Worm (Caenorhabditis elegans) whole organism, midembryonic: ENCODE data around the gene chw-1.

ENCODE experiments used
- T22C8.4 ChIP-seq: fragments of 200-800 bp; sonication (Bioruptor generic); IDR thresholded peaks from 2 replicates; pipeline ENCODE4 v1.3.6; 2022; ENCODE audit warnings: missing genetic modification characterization, missing compliant biosample characterization
- cog-1 ChIP-seq: sonication (generic microtip); optimal IDR thresholded peaks from 2 replicates; lab custom pipeline; 2016; ENCODE audit warnings: missing genetic modification characterization, missing compliant biosample characterization
- flt-1 ChIP-seq: fragments of 200-800 bp; sonication (Bioruptor generic); IDR thresholded peaks from 2 replicates; pipeline ENCODE4 v1.3.6; 2022; ENCODE audit warnings: missing genetic modification characterization, missing compliant biosample characterization
- klf-2 ChIP-seq: fragments of 200-800 bp; sonication (Bioruptor generic); conservative IDR thresholded peaks from 2 replicates; pipeline ENCODE4 v1.3.6; 2022; ENCODE audit warnings: missing genetic modification reagents, missing genetic modification characterization, missing compliant biosample characterization
- ref-1 ChIP-seq: fragments of 200-800 bp; sonication (Bioruptor generic); conservative IDR thresholded peaks from 2 replicates; pipeline ENCODE4 v1.3.6; 2022; ENCODE audit warnings: missing genetic modification reagents, missing genetic modification characterization, missing compliant biosample characterization
- tab-1 ChIP-seq: fragments of 200-800 bp; sonication (Bioruptor generic); IDR thresholded peaks from 2 replicates; pipeline ENCODE4 v1.3.6; 2022; ENCODE audit warnings: missing genetic modification characterization, missing compliant biosample characterization
- ztf-23 ChIP-seq: fragments of 200-800 bp; sonication (Bioruptor generic); IDR thresholded peaks from 2 replicates; pipeline ENCODE4 v1.3.6; 2022; ENCODE audit warnings: missing genetic modification reagents, missing genetic modification characterization, missing compliant biosample characterization
- ztf-29 ChIP-seq: fragments of 200-800 bp; sonication (Bioruptor generic); IDR thresholded peaks from 2 replicates; pipeline ENCODE4 v1.3.6; 2022; ENCODE audit warnings: missing genetic modification reagents, missing genetic modification characterization, missing compliant biosample characterization

ce11 chrV:10508855-10509254, 46.8 kb downstream of the chw-1 start, which contains the start of gene C35A5.6:
- TF ChIP-seq klf-2 (no peak), cog-1 (tag; lab: Kevin White, UChicago) (no peak), tab-1 (GFP tag; lab: Robert Waterston, UW) (no peak), T22C8.4 (GFP tag; lab: Robert Waterston, UW) (no peak), flt-1 (GFP tag; lab: Robert Waterston, UW) (no peak), ztf-23 (GFP tag; lab: Robert Waterston, UW) (no peak), ztf-29 (GFP tag; lab: Robert Waterston, UW) (no peak), ref-1 (no peak)
